Worm (Caenorhabditis elegans) whole organism, L3 larva: ENCODE measurements around the gene T15B12.1.

Experiments
- R02D3.7 ChIP-seq: fragments of 150-350 bp; optimal IDR thresholded peaks from 2 replicates; lab custom pipeline; 2014; ENCODE audit warnings: missing biosample characterization, missing genetic modification characterization
- ceh-16 ChIP-seq: sonication (generic microtip); optimal IDR thresholded peaks from 2 replicates; lab custom pipeline; 2017; ENCODE audit warnings: missing biosample characterization, missing genetic modification characterization
- ceh-28 ChIP-seq: fragments of 150-350 bp; optimal IDR thresholded peaks from 2 replicates; lab custom pipeline; 2014; ENCODE audit warnings: missing biosample characterization, missing genetic modification reagents, missing genetic modification characterization
- ceh-9 ChIP-seq: sonication (generic microtip); optimal IDR thresholded peaks from 2 replicates; lab custom pipeline; 2018; ENCODE audit warnings: missing biosample characterization, missing genetic modification characterization
- egl-27 ChIP-seq: sonication (generic microtip); optimal IDR thresholded peaks from 4 replicates; lab custom pipeline; 2017; ENCODE audit warnings: missing biosample characterization, missing genetic modification reagents, missing genetic modification characterization
- elt-1 ChIP-seq: fragments of 150-350 bp; optimal IDR thresholded peaks from 2 replicates; lab custom pipeline; 2014; ENCODE audit warnings: missing biosample characterization, missing genetic modification characterization
- elt-2 ChIP-seq: sonication (generic microtip); optimal IDR thresholded peaks from 2 replicates; lab custom pipeline; 2016; ENCODE audit warnings: missing genetic modification reagents, mild to moderate bottlenecking, missing genetic modification characterization, missing compliant biosample characterization
- elt-3 ChIP-seq, 3 experiments: fragments of 150-350 bp in 1 of 3; sonication (generic microtip) in 2 of 3; optimal IDR thresholded peaks; 2 replicates in 2 of 3; 4 replicates in 1 of 3; lab custom pipeline; 2014 to 2017; ENCODE audit warnings: missing biosample characterization in 3 of 3, missing genetic modification characterization in 3 of 3
- eor-1 ChIP-seq, 2 experiments: fragments of 150-350 bp; optimal IDR thresholded peaks; 2 replicates each; lab custom pipeline; 2014 to 2018; ENCODE audit warnings: missing biosample characterization in 2 of 2, missing genetic modification characterization in 2 of 2
- fkh-10 ChIP-seq: sonication (generic microtip); optimal IDR thresholded peaks from 2 replicates; lab custom pipeline; 2017; ENCODE audit warnings: missing biosample characterization, missing genetic modification reagents, missing genetic modification characterization
- fos-1 ChIP-seq: fragments of 150-350 bp; optimal IDR thresholded peaks from 2 replicates; lab custom pipeline; 2014; ENCODE audit warnings: missing biosample characterization, missing genetic modification characterization
- hmg-11 ChIP-seq: sonication (generic microtip); optimal IDR thresholded peaks from 2 replicates; lab custom pipeline; 2016; ENCODE audit warnings: missing genetic modification characterization, missing compliant biosample characterization
- jun-1 ChIP-seq: fragments of 150-350 bp; optimal IDR thresholded peaks from 2 replicates; lab custom pipeline; 2014; ENCODE audit warnings: missing biosample characterization, missing genetic modification reagents, missing genetic modification characterization
- lin-15B ChIP-seq: fragments of 150-350 bp; optimal IDR thresholded peaks from 2 replicates; lab custom pipeline; 2014; ENCODE audit warnings: missing biosample characterization, missing genetic modification characterization
- lin-39 ChIP-seq: fragments of 150-350 bp; optimal IDR thresholded peaks from 2 replicates; lab custom pipeline; 2018; ENCODE audit warnings: missing biosample characterization, missing genetic modification reagents, missing genetic modification characterization
- lsy-12 ChIP-seq: sonication (generic microtip); optimal IDR thresholded peaks from 2 replicates; lab custom pipeline; 2016; ENCODE audit warnings: mild to moderate bottlenecking, missing genetic modification characterization, missing compliant biosample characterization
- mml-1 ChIP-seq: fragments of 150-350 bp; sonication (generic microtip); optimal IDR thresholded peaks from 3 replicates; lab custom pipeline; 2014; ENCODE audit warnings: missing biosample characterization, missing genetic modification characterization
- nfya-1 ChIP-seq: sonication (generic microtip); optimal IDR thresholded peaks from 2 replicates; lab custom pipeline; 2017; ENCODE audit warnings: missing genetic modification characterization, mild to moderate bottlenecking, missing compliant biosample characterization, antibody characterized with exemption, moderate library complexity; ENCODE audit not compliant: insufficient read depth
- nhr-11 ChIP-seq: fragments of 150-350 bp; optimal IDR thresholded peaks from 2 replicates; lab custom pipeline; 2014; ENCODE audit warnings: missing biosample characterization, missing genetic modification characterization
- nhr-12 ChIP-seq: fragments of 150-350 bp; optimal IDR thresholded peaks from 2 replicates; lab custom pipeline; 2014; ENCODE audit warnings: missing biosample characterization, missing genetic modification characterization
- nhr-23 ChIP-seq: fragments of 150-350 bp; optimal IDR thresholded peaks from 2 replicates; lab custom pipeline; 2014; ENCODE audit warnings: missing biosample characterization, missing genetic modification reagents, missing genetic modification characterization
- nhr-25 ChIP-seq: sonication (generic microtip); optimal IDR thresholded peaks from 2 replicates; lab custom pipeline; 2017; ENCODE audit warnings: missing biosample characterization, missing genetic modification characterization
- nhr-28 ChIP-seq: fragments of 150-350 bp; optimal IDR thresholded peaks from 2 replicates; lab custom pipeline; 2014; ENCODE audit warnings: missing biosample characterization, missing genetic modification characterization
- nhr-43 ChIP-seq: sonication (generic microtip); optimal IDR thresholded peaks from 2 replicates; lab custom pipeline; 2016; ENCODE audit warnings: mild to moderate bottlenecking, missing genetic modification characterization, missing compliant biosample characterization; ENCODE audit not compliant: poor library complexity, severe bottlenecking
- nhr-67 ChIP-seq: fragments of 150-350 bp; optimal IDR thresholded peaks from 2 replicates; lab custom pipeline; 2014; ENCODE audit warnings: missing biosample characterization, missing genetic modification characterization
- nhr-76 ChIP-seq: fragments of 150-350 bp; sonication (generic microtip); optimal IDR thresholded peaks from 5 replicates; lab custom pipeline; 2014; ENCODE audit warnings: missing biosample characterization, missing genetic modification characterization
- nhr-77 ChIP-seq: fragments of 150-350 bp; optimal IDR thresholded peaks from 2 replicates; lab custom pipeline; 2014; ENCODE audit warnings: missing biosample characterization, missing genetic modification characterization
- pha-4 ChIP-seq: fragments of 150-350 bp; optimal IDR thresholded peaks from 2 replicates; lab custom pipeline; 2014; ENCODE audit warnings: missing biosample characterization, missing genetic modification reagents, missing genetic modification characterization
- pqm-1 ChIP-seq: fragments of 150-350 bp; optimal IDR thresholded peaks from 2 replicates; lab custom pipeline; 2017; ENCODE audit warnings: missing biosample characterization, missing genetic modification characterization, inconsistent platforms
- sea-2 ChIP-seq: fragments of 150-350 bp; sonication (generic microtip); optimal IDR thresholded peaks from 4 replicates; lab custom pipeline; 2014; ENCODE audit warnings: missing biosample characterization, missing genetic modification reagents, missing genetic modification characterization
- skn-1 ChIP-seq: fragments of 150-350 bp; optimal IDR thresholded peaks from 2 replicates; lab custom pipeline; 2014; ENCODE audit warnings: missing biosample characterization, missing genetic modification characterization
- snpc-4 ChIP-seq: fragments of 150-350 bp; optimal IDR thresholded peaks from 2 replicates; lab custom pipeline; 2014; ENCODE audit warnings: missing biosample characterization, missing genetic modification characterization
- tbx-2 ChIP-seq: sonication (generic microtip); optimal IDR thresholded peaks from 2 replicates; lab custom pipeline; 2016; ENCODE audit warnings: mild to moderate bottlenecking, missing genetic modification characterization, missing compliant biosample characterization
- unc-62 ChIP-seq: fragments of 150-350 bp; sonication (generic microtip); optimal IDR thresholded peaks from 4 replicates; lab custom pipeline; 2014; ENCODE audit warnings: missing biosample characterization, missing genetic modification reagents, missing genetic modification characterization
- zag-1 ChIP-seq: fragments of 150-350 bp; optimal IDR thresholded peaks from 2 replicates; lab custom pipeline; 2014; ENCODE audit warnings: missing biosample characterization, missing genetic modification characterization
- ztf-11 ChIP-seq: fragments of 150-350 bp; optimal IDR thresholded peaks from 2 replicates; lab custom pipeline; 2014; ENCODE audit warnings: missing biosample characterization, missing genetic modification characterization
- ztf-4 ChIP-seq: fragments of 150-350 bp; optimal IDR thresholded peaks from 2 replicates; lab custom pipeline; 2014; ENCODE audit warnings: missing biosample characterization, missing genetic modification characterization

T15B12.1 gene

DNA sequence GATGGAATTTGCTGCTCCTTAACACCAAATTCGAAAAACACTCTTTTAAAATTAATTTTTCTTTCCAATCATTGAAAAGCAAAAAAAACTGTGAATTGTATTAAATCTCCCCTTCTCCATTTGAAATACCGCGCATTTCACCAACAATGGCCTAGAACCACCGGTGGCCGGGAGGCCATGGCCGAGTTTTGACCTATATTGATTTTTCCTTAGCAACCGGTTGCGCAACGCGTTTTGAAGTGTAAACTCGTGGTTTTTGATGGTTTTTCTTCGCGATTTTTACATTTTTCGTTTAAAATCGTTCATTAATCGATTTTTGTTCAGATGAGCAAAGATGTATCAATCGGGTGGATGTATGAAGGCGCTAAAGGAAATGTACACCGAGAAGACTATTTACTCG lies 20.3 kb downstream of the T15B12.1 start, which contains the start of gene mog-3:
Gene mog-3 (plus strand): TSS at position 319 of the 400 bp plus-strand sequence.
- TF ChIP-seq lin-15B (tag; lab: Kevin White, UChicago) (peak; percentile 63), nhr-23 (tag; lab: Kevin White, UChicago) (peak; percentile 64), ceh-28 (tag; lab: Kevin White, UChicago) (peak; percentile 87), eor-1 (tag; optimal IDR thresholded peaks at IDR 0.05; lab: Kevin White, UChicago) (no peak), snpc-4 (tag; lab: Kevin White, UChicago) (peak; percentile 21), lin-39 (tag; lab: Kevin White, UChicago) (peak; percentile 40), nhr-43 (peak; percentile 75), hmg-11 (peak; percentile 58), pha-4 (peak; percentile 68), elt-2 (peak; percentile 2), nhr-76 (tag; lab: Kevin White, UChicago) (no peak), pqm-1 (tag; lab: Kevin White, UChicago) (no peak), nhr-25 (tag; lab: Kevin White, UChicago) (peak; percentile 59), nfya-1 (peak; percentile 80)

DNA sequence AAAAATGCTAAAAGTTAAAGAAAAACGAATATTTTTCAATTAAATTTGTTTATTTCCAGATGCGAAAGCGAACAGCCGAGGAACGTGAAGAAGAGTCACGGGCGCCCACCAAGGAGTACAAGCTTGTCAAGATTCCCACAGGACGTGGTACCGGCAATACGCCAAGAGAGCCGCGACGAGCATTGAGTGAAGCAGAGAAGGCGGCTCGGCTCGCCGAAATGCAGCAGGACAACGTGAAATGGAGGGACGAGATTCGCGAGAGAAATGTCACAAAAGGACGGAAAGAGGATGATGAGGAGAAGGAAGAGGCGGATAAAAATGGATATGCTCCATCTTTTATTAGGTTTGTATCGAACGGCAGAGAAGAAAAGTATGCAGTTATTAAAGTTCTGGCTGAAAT lies 22.4 kb downstream of the T15B12.1 start:
- TF ChIP-seq jun-1 (tag; lab: Kevin White, UChicago) (no peak), elt-2 (no peak), unc-62 (GFP tag; lab: Kevin White, UChicago) (no peak), elt-1 (no peak), pqm-1 (tag; lab: Kevin White, UChicago) (no peak), nhr-11 (no peak), egl-27 (tag; lab: Kevin White, UChicago) (no peak), tbx-2 (no peak), hmg-11 (no peak), nhr-77 (tag; lab: Kevin White, UChicago) (no peak), lin-15B (tag; lab: Kevin White, UChicago) (no peak), nfya-1 (no peak), ceh-9 (tag; lab: Kevin White, UChicago) (no peak), R02D3.7 (no peak)

DNA sequence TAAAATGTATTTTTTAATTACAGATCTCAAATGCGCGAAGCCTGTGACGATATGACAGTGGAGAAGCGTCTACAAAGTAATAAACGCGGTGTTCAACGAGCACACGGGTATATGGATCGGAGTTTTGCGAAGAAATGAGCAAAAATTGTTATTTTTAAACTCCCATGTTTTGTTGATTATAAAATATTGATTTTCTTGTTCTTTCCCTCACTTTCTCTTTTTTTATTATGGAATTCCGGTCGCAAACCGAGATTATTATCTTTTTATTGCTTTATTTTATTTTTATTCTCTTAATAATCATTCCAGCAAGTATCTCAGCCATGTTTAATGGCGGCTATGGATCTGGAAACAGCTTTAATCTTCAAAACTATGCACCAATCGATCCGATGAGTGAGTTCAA lies 23.0 kb downstream of the T15B12.1 start, which contains the start of gene pqe-1:
Gene pqe-1 (plus strand): TSS at position 301 of the 400 bp plus-strand sequence.
- TF ChIP-seq nhr-28 (no peak), fos-1 (tag; lab: Kevin White, UChicago) (no peak), fkh-10 (GFP tag; lab: Kevin White, UChicago) (no peak), nfya-1 (no peak), lin-39 (tag; lab: Kevin White, UChicago) (no peak), zag-1 (tag; lab: Kevin White, UChicago) (no peak), ceh-16 (tag; lab: Kevin White, UChicago) (no peak), nhr-67 (tag; lab: Kevin White, UChicago) (no peak), elt-2 (no peak), skn-1 (tag; lab: Kevin White, UChicago) (no peak), nhr-12 (tag; lab: Kevin White, UChicago) (no peak), sea-2 (no peak), lin-15B (tag; lab: Kevin White, UChicago) (no peak), ztf-11 (no peak), ztf-4 (tag; lab: Kevin White, UChicago) (no peak), lsy-12 (tag; lab: Kevin White, UChicago) (no peak), mml-1 (tag; lab: Kevin White, UChicago) (no peak)

DNA sequence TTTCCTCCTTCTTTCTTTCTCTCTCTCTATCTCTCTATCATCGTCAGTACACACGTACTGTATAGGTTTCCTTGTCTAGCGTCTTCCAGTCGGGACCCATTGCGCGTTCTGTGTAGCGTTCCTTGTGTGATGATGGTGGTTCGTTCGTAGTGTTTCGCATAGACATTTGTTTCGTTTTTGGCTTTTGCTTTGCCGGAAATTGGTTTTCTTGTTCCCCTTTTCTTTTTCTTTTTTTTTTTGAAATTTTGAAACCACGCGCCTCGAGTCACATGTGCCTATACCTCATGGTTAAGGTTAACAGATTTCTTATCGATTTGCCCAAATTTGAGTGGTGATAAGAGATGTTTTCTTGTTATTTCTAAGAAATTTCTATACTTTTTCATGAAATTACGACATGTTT lies 30.6 kb downstream of the T15B12.1 start:
- TF ChIP-seq pha-4 (peak; percentile 5), pqm-1 (tag; lab: Kevin White, UChicago) (peak; percentile 61), elt-3 (tag; optimal IDR thresholded peaks at IDR 0.05; lab: Kevin White, UChicago) (no peak), elt-2 (peak; percentile 49), nhr-12 (tag; lab: Kevin White, UChicago) (no peak)
